Fruit fly (Drosophila melanogaster) whole organism, embryonic: Measurements from ENCODE around the gene CG43630.

Experiments
- CG10274 ChIP-seq: fragments of 200-800 bp; sonication (Bioruptor generic); optimal IDR thresholded peaks from 3 replicates; lab custom pipeline; 2017; ENCODE audit warnings: missing biosample characterization, mild to moderate bottlenecking, missing genetic modification characterization
- CG10565 ChIP-seq: fragments of 200-800 bp; sonication (Bioruptor generic); optimal IDR thresholded peaks from 3 replicates; lab custom pipeline; 2016; ENCODE audit warnings: missing biosample characterization, mild to moderate bottlenecking, missing genetic modification characterization
- CG10979 ChIP-seq: fragments of 200-800 bp; sonication (Bioruptor generic); optimal IDR thresholded peaks from 2 replicates; lab custom pipeline; 2018; ENCODE audit warnings: missing biosample characterization, mild to moderate bottlenecking, missing genetic modification characterization, moderate library complexity
- CG11504 ChIP-seq: fragments of 200-800 bp; sonication (Bioruptor generic); optimal IDR thresholded peaks from 3 replicates; lab custom pipeline; 2019; ENCODE audit warnings: missing biosample characterization, mild to moderate bottlenecking, missing genetic modification characterization, moderate library complexity
- CG12299 ChIP-seq: fragments of 200-800 bp; sonication (Bioruptor generic); optimal IDR thresholded peaks from 2 replicates; lab custom pipeline; 2018; ENCODE audit warnings: missing biosample characterization, mild to moderate bottlenecking, missing genetic modification characterization
- CG12391 ChIP-seq: fragments of 200-800 bp; sonication (Bioruptor generic); optimal IDR thresholded peaks from 3 replicates; lab custom pipeline; 2018; ENCODE audit warnings: missing biosample characterization, mild to moderate bottlenecking, missing genetic modification characterization, moderate library complexity
- CG13123 ChIP-seq: fragments of 200-800 bp; sonication (Bioruptor generic); optimal IDR thresholded peaks from 2 replicates; lab custom pipeline; 2016; ENCODE audit warnings: missing biosample characterization, missing genetic modification characterization
- CG13424 ChIP-seq: fragments of 200-800 bp; sonication (Bioruptor generic); optimal IDR thresholded peaks from 2 replicates; lab custom pipeline; 2019; ENCODE audit warnings: missing biosample characterization, mild to moderate bottlenecking, missing genetic modification characterization, moderate library complexity
- CG14441 ChIP-seq: fragments of 200-800 bp; sonication (Bioruptor generic); IDR thresholded peaks from 2 replicates; pipeline ENCODE4 v1.3.6; 2022; ENCODE audit warnings: missing biosample characterization, missing genetic modification characterization
- CG14710 ChIP-seq: fragments of 200-800 bp; sonication (Bioruptor generic); optimal IDR thresholded peaks from 3 replicates; lab custom pipeline; 2019; ENCODE audit warnings: missing biosample characterization, mild to moderate bottlenecking, missing genetic modification characterization, moderate library complexity
- CG1602 ChIP-seq: fragments of 200-800 bp; sonication (Bioruptor generic); optimal IDR thresholded peaks from 3 replicates; lab custom pipeline; 2016; ENCODE audit warnings: missing biosample characterization, missing genetic modification characterization
- CG2129 ChIP-seq: fragments of 200-800 bp; sonication (Bioruptor generic); IDR thresholded peaks from 2 replicates; pipeline ENCODE4 v1.3.6; 2022; ENCODE audit warnings: missing biosample characterization, missing genetic modification characterization; ENCODE audit not compliant: partially characterized antibody
- CG2202 ChIP-seq: fragments of 200-800 bp; sonication (Bioruptor generic); optimal IDR thresholded peaks from 2 replicates; lab custom pipeline; 2018; ENCODE audit warnings: missing biosample characterization, mild to moderate bottlenecking, missing genetic modification characterization
- CG2889 ChIP-seq: fragments of 200-800 bp; sonication (Bioruptor generic); IDR thresholded peaks from 3 replicates; pipeline ENCODE4 v1.3.6; 2022; ENCODE audit warnings: missing biosample characterization, missing genetic modification characterization
- CG34376 ChIP-seq: fragments of 200-800 bp; sonication (Bioruptor generic); optimal IDR thresholded peaks from 2 replicates; lab custom pipeline; 2018; ENCODE audit warnings: missing biosample characterization, mild to moderate bottlenecking, missing genetic modification characterization
- CG4282 ChIP-seq: fragments of 200-800 bp; sonication (Bioruptor generic); optimal IDR thresholded peaks from 2 replicates; lab custom pipeline; 2016; ENCODE audit warnings: missing biosample characterization, missing genetic modification characterization
- CG4424 ChIP-seq: fragments of 200-800 bp; sonication (Bioruptor generic); optimal IDR thresholded peaks from 3 replicates; lab custom pipeline; 2016; ENCODE audit warnings: missing biosample characterization, missing genetic modification characterization
- CG5953 ChIP-seq: fragments of 200-800 bp; sonication (Bioruptor generic); IDR thresholded peaks from 2 replicates; pipeline ENCODE4 v1.3.6; 2022; ENCODE audit warnings: missing biosample characterization, missing genetic modification characterization
- CG8924 ChIP-seq: fragments of 200-800 bp; optimal IDR thresholded peaks from 3 replicates; lab custom pipeline; 2019; ENCODE audit warnings: missing biosample characterization, mild to moderate bottlenecking, missing genetic modification characterization, moderate library complexity
- CG9797 ChIP-seq: fragments of 200-800 bp; sonication (Bioruptor generic); optimal IDR thresholded peaks from 3 replicates; lab custom pipeline; 2018; ENCODE audit warnings: missing biosample characterization, mild to moderate bottlenecking, missing genetic modification characterization
- CG9817 ChIP-seq: fragments of 200-800 bp; sonication (Bioruptor generic); optimal IDR thresholded peaks from 2 replicates; lab custom pipeline; 2018; ENCODE audit warnings: missing biosample characterization, mild to moderate bottlenecking, missing genetic modification characterization, moderate library complexity
- CG9932 ChIP-seq: fragments of 200-800 bp; sonication (Bioruptor generic); IDR thresholded peaks from 2 replicates; pipeline ENCODE4 v1.3.6; 2022; ENCODE audit warnings: missing biosample characterization, missing genetic modification characterization
- Chrac-16 ChIP-seq: fragments of 200-800 bp; sonication (Bioruptor generic); optimal IDR thresholded peaks from 3 replicates; lab custom pipeline; 2016; ENCODE audit warnings: missing biosample characterization, missing genetic modification characterization
- Dll ChIP-seq: fragments of 200-800 bp; sonication (Bioruptor generic); IDR thresholded peaks from 4 replicates; pipeline ENCODE4 v1.3.6; 2022; ENCODE audit warnings: missing biosample characterization, missing genetic modification characterization; ENCODE audit not compliant: partially characterized antibody
- E2f2 ChIP-seq: fragments of 200-800 bp; sonication (Bioruptor generic); IDR thresholded peaks from 2 replicates; pipeline ENCODE4 v1.3.6; 2022; ENCODE audit warnings: missing biosample characterization, missing genetic modification characterization
- HLH4C ChIP-seq: fragments of 200-800 bp; sonication (Bioruptor generic); IDR thresholded peaks from 3 replicates; pipeline ENCODE4 v1.3.6; 2022; ENCODE audit warnings: missing biosample characterization, missing genetic modification characterization; ENCODE audit not compliant: partially characterized antibody
- Hsf ChIP-seq: fragments of 200-800 bp; sonication (Bioruptor generic); optimal IDR thresholded peaks from 3 replicates; lab custom pipeline; 2016; ENCODE audit warnings: missing biosample characterization, missing genetic modification characterization
- Jarid2 ChIP-seq: fragments of 200-800 bp; sonication (Bioruptor generic); optimal IDR thresholded peaks from 3 replicates; lab custom pipeline; 2017; ENCODE audit warnings: mild to moderate bottlenecking, missing biosample characterization, missing genetic modification reagents, missing genetic modification characterization
- Lhr ChIP-seq: fragments of 200-800 bp; sonication (Bioruptor generic); optimal IDR thresholded peaks from 3 replicates; lab custom pipeline; 2017; ENCODE audit warnings: mild to moderate bottlenecking, missing biosample characterization, missing genetic modification reagents, missing genetic modification characterization
- MBD-R2 ChIP-seq: fragments of 200-800 bp; sonication (Bioruptor generic); IDR thresholded peaks from 2 replicates; pipeline ENCODE4 v1.3.6; 2022; ENCODE audit warnings: missing biosample characterization, missing genetic modification characterization
- Med ChIP-seq: fragments of 200-800 bp; sonication (Bioruptor generic); peaks from one replicate; lab custom pipeline; 2016; ENCODE audit warnings: missing biosample characterization, missing genetic modification characterization, mild to moderate bottlenecking, inconsistent platforms, moderate library complexity
- Neu2 ChIP-seq: fragments of 200-800 bp; sonication (Bioruptor generic); optimal IDR thresholded peaks from 3 replicates; lab custom pipeline; 2016; ENCODE audit warnings: missing biosample characterization, missing genetic modification characterization, borderline replicate concordance
- Pdp1 ChIP-seq, 2 experiments: fragments of 200-800 bp; sonication (Bioruptor generic); optimal IDR thresholded peaks; 3 replicates each; lab custom pipeline; 2016; ENCODE audit warnings: missing biosample characterization in 2 of 2, missing genetic modification characterization in 2 of 2, mild to moderate bottlenecking in 1 of 2, moderate library complexity in 1 of 2
- Six4 ChIP-seq: fragments of 200-800 bp; sonication (Bioruptor generic); optimal IDR thresholded peaks from 2 replicates; lab custom pipeline; 2016; ENCODE audit warnings: missing biosample characterization, missing genetic modification characterization
- ab ChIP-seq: fragments of 200-800 bp; sonication (Bioruptor generic); optimal IDR thresholded peaks from 2 replicates; lab custom pipeline; 2016; ENCODE audit warnings: missing biosample characterization, missing genetic modification characterization
- az2 ChIP-seq: fragments of 200-800 bp; sonication (Bioruptor generic); optimal IDR thresholded peaks from 3 replicates; lab custom pipeline; 2016; ENCODE audit warnings: missing biosample characterization, missing genetic modification characterization
- cg ChIP-seq: fragments of 200-800 bp; sonication (Bioruptor generic); optimal IDR thresholded peaks from 3 replicates; lab custom pipeline; 2019; ENCODE audit warnings: missing biosample characterization, mild to moderate bottlenecking, missing genetic modification characterization, moderate library complexity
- chm ChIP-seq: fragments of 200-800 bp; sonication (Bioruptor generic); IDR thresholded peaks from 2 replicates; pipeline ENCODE4 v1.3.6; 2022; ENCODE audit warnings: missing biosample characterization, missing genetic modification characterization
- disco-r ChIP-seq: fragments of 200-800 bp; sonication (Bioruptor generic); optimal IDR thresholded peaks from 2 replicates; lab custom pipeline; 2016; ENCODE audit warnings: missing biosample characterization, missing genetic modification characterization
- gt ChIP-seq: fragments of 200-800 bp; sonication (Bioruptor generic); IDR thresholded peaks from 2 replicates; pipeline ENCODE4 v1.3.6; 2022; ENCODE audit warnings: missing biosample characterization, missing genetic modification characterization
- hb ChIP-seq: fragments of 200-800 bp; sonication (Bioruptor generic); IDR thresholded peaks from 3 replicates; pipeline ENCODE4 v1.3.6; 2022; ENCODE audit warnings: missing biosample characterization, missing genetic modification characterization; ENCODE audit not compliant: partially characterized antibody
- hbn ChIP-seq: fragments of 200-800 bp; sonication (Bioruptor generic); IDR thresholded peaks from 2 replicates; pipeline ENCODE4 v1.3.6; 2022; ENCODE audit warnings: missing biosample characterization, missing genetic modification characterization; ENCODE audit not compliant: partially characterized antibody
- lab ChIP-seq: fragments of 200-800 bp; sonication (Bioruptor generic); optimal IDR thresholded peaks from 3 replicates; lab custom pipeline; 2017; ENCODE audit warnings: missing biosample characterization, missing genetic modification characterization, mild to moderate bottlenecking, moderate library complexity, missing genetic modification reagents
- nerfin-2 ChIP-seq: fragments of 200-800 bp; sonication (Bioruptor generic); IDR thresholded peaks from 2 replicates; pipeline ENCODE4 v1.3.6; 2022; ENCODE audit warnings: missing biosample characterization, missing genetic modification characterization; ENCODE audit not compliant: partially characterized antibody
- nmo ChIP-seq: fragments of 200-800 bp; sonication (Bioruptor generic); optimal IDR thresholded peaks from 2 replicates; lab custom pipeline; 2018; ENCODE audit warnings: missing biosample characterization, mild to moderate bottlenecking, missing genetic modification characterization, moderate library complexity
- pnt ChIP-seq: fragments of 200-800 bp; sonication (Bioruptor generic); optimal IDR thresholded peaks from 3 replicates; lab custom pipeline; 2016; ENCODE audit warnings: missing biosample characterization, missing genetic modification characterization
- pzg ChIP-seq: fragments of 200-800 bp; sonication (Bioruptor generic); optimal IDR thresholded peaks from 3 replicates; lab custom pipeline; 2018; ENCODE audit warnings: missing biosample characterization, mild to moderate bottlenecking, missing genetic modification characterization, moderate library complexity
- sens ChIP-seq: fragments of 200-800 bp; sonication (Bioruptor generic); peaks from one replicate; lab custom pipeline; 2016; ENCODE audit warnings: missing biosample characterization, missing genetic modification characterization
- sisA ChIP-seq: fragments of 200-800 bp; sonication (Bioruptor generic); IDR thresholded peaks from 2 replicates; pipeline ENCODE4 v1.3.6; 2022; ENCODE audit warnings: missing biosample characterization, missing genetic modification characterization
- unpg ChIP-seq: fragments of 200-800 bp; sonication (Bioruptor generic); optimal IDR thresholded peaks from 3 replicates; lab custom pipeline; 2018; ENCODE audit warnings: missing biosample characterization, mild to moderate bottlenecking, missing genetic modification characterization, moderate library complexity

Gene CG43630

dm6 chr3R:12630369-12630768 lies 45.7 kb downstream of the CG43630 start, which contains the start of gene Not10 (continued):
- TF ChIP-seq cg (GFP tag; lab: Kevin White, UChicago) = no peak
- no peak for TF ChIP-seq chm (GFP tag; lab: Robert Waterston, UW)
- TF ChIP-seq E2f2 (GFP tag; lab: Robert Waterston, UW) = peak; percentile 91
- peak; percentile 49 for TF ChIP-seq az2 (GFP tag; lab: Kevin White, UChicago)
- TF ChIP-seq pnt = no peak
- TF ChIP-seq sisA = no peak
- TF ChIP-seq CG12299 (tag; lab: Kevin White, UChicago) = peak; percentile 65
- TF ChIP-seq hbn (GFP tag; lab: Robert Waterston, UW) = peak; percentile 58
- peak; percentile 61 for TF ChIP-seq nmo
- TF ChIP-seq Hsf (GFP tag; lab: Kevin White, UChicago) = no peak
- peak; percentile 22 for TF ChIP-seq Lhr
- TF ChIP-seq CG10274 = no peak
- TF ChIP-seq CG2129 (GFP tag; lab: Robert Waterston, UW) = peak; percentile 52; the same call in 1 of the 2 replicates
- TF ChIP-seq CG14441 (GFP tag; lab: Robert Waterston, UW) = no peak
- peak; percentile 46 for TF ChIP-seq Med (GFP tag; lab: Kevin White, UChicago)
- TF ChIP-seq sens (GFP tag; lab: Kevin White, UChicago) = peak; percentile 13
- no peak for TF ChIP-seq ab
- TF ChIP-seq CG9932 (GFP tag; lab: Robert Waterston, UW) = peak; percentile 74
- peak; percentile 45 for TF ChIP-seq pzg (GFP tag; lab: Kevin White, UChicago)
- no peak for TF ChIP-seq disco-r (GFP tag; lab: Kevin White, UChicago)
- no peak for TF ChIP-seq CG5953 (GFP tag; lab: Robert Waterston, UW)
- peak; percentile 20 for TF ChIP-seq CG9797 (GFP tag; lab: Kevin White, UChicago)
- peak; percentile 77 for TF ChIP-seq CG14710
- peak; percentile 31 for TF ChIP-seq CG4424 (GFP tag; lab: Kevin White, UChicago)
- peak; percentile 59; the same call in 1 of the 3 replicates for TF ChIP-seq hb (GFP tag; lab: Robert Waterston, UW)
- peak; percentile 70 for TF ChIP-seq CG13424
- TF ChIP-seq CG2202 (tag; lab: Kevin White, UChicago) = no peak
- TF ChIP-seq Jarid2 (GFP tag; lab: Kevin White, UChicago) = no peak
- no peak for TF ChIP-seq gt (GFP tag; lab: Robert Waterston, UW)
- no peak for TF ChIP-seq unpg (GFP tag; lab: Kevin White, UChicago)
- TF ChIP-seq nerfin-2 = no peak
- TF ChIP-seq Six4 (GFP tag; lab: Kevin White, UChicago) = no peak
- no peak for TF ChIP-seq CG2889 (GFP tag; lab: Robert Waterston, UW)
- peak; percentile 55 for TF ChIP-seq CG8924 (tag; lab: Kevin White, UChicago)
- no peak for TF ChIP-seq lab (GFP tag; lab: Kevin White, UChicago)
- no peak for TF ChIP-seq CG11504 (tag; lab: Kevin White, UChicago)
- TF ChIP-seq Neu2 (GFP tag; lab: Kevin White, UChicago) = no peak
- TF ChIP-seq Chrac-16 (GFP tag; lab: Kevin White, UChicago) = peak; percentile 38
- peak; percentile 69; the same call in 2 of the 3 replicates for TF ChIP-seq HLH4C (GFP tag; lab: Robert Waterston, UW)
- peak; percentile 41 for TF ChIP-seq CG1602
- TF ChIP-seq CG10565 (GFP tag; lab: Kevin White, UChicago) = no peak
- TF ChIP-seq MBD-R2 (GFP tag; lab: Robert Waterston, UW) = peak; percentile 68
- TF ChIP-seq CG4282 (GFP tag; lab: Kevin White, UChicago) = no peak
- no peak for TF ChIP-seq CG13123 (GFP tag; lab: Kevin White, UChicago)
- TF ChIP-seq CG9817 (tag; lab: Kevin White, UChicago) = peak; percentile 52
- peak; percentile 86 for TF ChIP-seq Dll
- TF ChIP-seq CG10979 (tag; lab: Kevin White, UChicago) = peak; percentile 27
- no peak for TF ChIP-seq Pdp1 (GFP tag; optimal IDR thresholded peaks at IDR 0.05; lab: Kevin White, UChicago)
- peak; percentile 77 for TF ChIP-seq CG12391
- no peak for TF ChIP-seq CG34376 (GFP tag; lab: Kevin White, UChicago)
